Worm (Caenorhabditis elegans): ENCODE measurements around the gene B0554.4.

B0554.4 gene

DNA sequence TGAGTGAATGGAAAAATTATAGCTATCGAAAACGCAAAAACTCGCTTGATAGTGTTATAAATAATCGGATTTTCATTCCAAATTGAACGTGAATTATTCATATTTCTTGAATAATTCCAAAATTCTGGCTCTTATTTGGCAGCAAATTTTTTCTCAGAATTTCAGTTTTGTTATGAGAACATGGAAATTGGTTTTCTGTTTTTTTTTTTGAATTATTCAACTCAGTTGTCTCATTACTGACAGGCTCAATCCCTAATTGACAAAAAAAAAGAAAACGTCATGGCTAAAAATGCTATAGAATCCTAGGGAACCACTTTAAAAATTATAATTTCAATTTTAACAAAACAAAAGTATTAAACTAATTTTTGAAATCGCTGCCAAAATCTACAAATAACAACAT is 20.2 kb downstream of the B0554.4 start, which contains the start of gene srh-35:
srh-35 (minus strand) TSS at position 101 of the 400 bp plus-strand sequence.
- TF ChIP-seq nhr-2 (tag; optimal IDR thresholded peaks at IDR 0.05) (no peak), ham-2 (GFP tag; optimal IDR thresholded peaks at IDR 0.05) (no peak), mab-5 (tag; optimal IDR thresholded peaks at IDR 0.05) (no peak), lin-13 (tag; optimal IDR thresholded peaks at IDR 0.05) (no peak), unc-62 (GFP tag; optimal IDR thresholded peaks at IDR 0.05) (no peak), tbx-8 (GFP tag; optimal IDR thresholded peaks at IDR 0.05) (no peak), blmp-1 (tag; optimal IDR thresholded peaks at IDR 0.05) (no peak)

DNA sequence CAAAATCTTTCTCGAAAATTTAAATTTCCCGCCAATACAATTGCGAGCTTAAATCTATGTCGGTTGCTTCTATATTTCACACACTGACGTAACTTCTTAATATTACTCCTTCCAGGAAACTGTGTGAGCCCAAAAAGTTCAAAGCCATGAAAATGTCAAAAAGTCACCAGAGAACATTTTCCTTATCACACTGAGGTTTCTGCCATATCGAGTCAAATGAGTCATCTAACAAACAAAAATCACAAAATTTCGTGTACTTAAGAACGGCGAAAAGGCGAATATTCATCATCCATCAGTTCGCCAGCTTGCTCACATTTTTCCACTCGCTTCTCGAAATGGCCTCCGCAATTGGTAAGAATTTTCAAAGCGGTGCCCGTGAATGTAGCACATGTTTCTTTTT is 20.7 kb downstream of the B0554.4 start, which contains the start of gene M02H5.8:
M02H5.8 (plus strand) TSS at position 297 of the 400 bp plus-strand sequence.
- no peak for TF ChIP-seq flh-1 (GFP tag; optimal IDR thresholded peaks at IDR 0.05)
- TF ChIP-seq M03D4.4 (tag; optimal IDR thresholded peaks at IDR 0.05), result no peak
- TF ChIP-seq drap-1 (GFP tag; optimal IDR thresholded peaks at IDR 0.05), result no peak
- no peak for TF ChIP-seq snpc-4 (tag; optimal IDR thresholded peaks at IDR 0.05)
- TF ChIP-seq lin-13 (tag; optimal IDR thresholded peaks at IDR 0.05), result no peak
- TF ChIP-seq tbx-8 (GFP tag; optimal IDR thresholded peaks at IDR 0.05), result no peak
- TF ChIP-seq nhr-2 (tag; optimal IDR thresholded peaks at IDR 0.05), result no peak
- no peak for TF ChIP-seq mab-5 (tag; optimal IDR thresholded peaks at IDR 0.05)
- no peak for TF ChIP-seq blmp-1 (tag; optimal IDR thresholded peaks at IDR 0.05)
- no peak for TF ChIP-seq pha-4 (tag; optimal IDR thresholded peaks at IDR 0.05)
- TF ChIP-seq nhr-28 (tag; optimal IDR thresholded peaks at IDR 0.05), result no peak
- no peak for TF ChIP-seq bed-3 (GFP tag; optimal IDR thresholded peaks at IDR 0.05)

DNA sequence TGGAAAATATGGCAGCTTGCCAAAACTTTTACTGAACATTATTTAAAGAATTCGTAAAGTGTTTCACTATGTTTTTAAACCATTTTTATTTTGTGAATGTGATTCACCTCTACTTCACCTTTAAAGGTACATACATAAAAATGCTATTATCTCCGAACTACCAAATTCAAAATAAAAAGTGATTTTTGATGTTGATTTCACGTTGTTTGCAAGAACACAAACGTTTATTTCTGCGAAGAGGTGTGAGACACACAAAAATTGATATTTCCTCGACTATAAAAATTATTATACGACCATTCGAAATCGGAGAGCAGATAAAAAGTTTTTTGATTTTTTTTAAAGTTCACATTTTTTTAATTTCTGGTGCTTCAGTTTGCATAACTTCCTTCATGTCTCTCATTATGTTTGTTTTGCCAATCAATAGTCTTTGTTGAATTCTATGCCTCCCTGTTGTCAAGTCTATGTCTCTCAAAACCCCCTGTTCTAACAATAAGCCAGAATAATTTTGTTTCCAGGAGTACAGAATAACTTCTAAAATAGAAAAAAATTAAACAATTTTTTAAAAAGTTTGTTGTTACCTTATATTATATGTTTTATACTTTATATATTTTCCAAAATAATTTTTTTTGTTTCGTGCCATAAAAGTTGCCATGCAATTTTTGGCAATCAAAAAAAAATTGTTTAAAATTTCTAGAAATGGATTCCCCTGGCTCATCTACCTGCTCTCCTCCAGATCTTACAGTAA is 22.0 kb downstream of the B0554.4 start, which contains the start of gene nhr-123:
nhr-123 (plus strand) TSS at position 695 of the 745 bp plus-strand sequence.
- TF ChIP-seq ham-2 (GFP tag; optimal IDR thresholded peaks at IDR 0.05) (no peak), nhr-237 (tag; optimal IDR thresholded peaks at IDR 0.05) (no peak), cnd-1 (tag; optimal IDR thresholded peaks at IDR 0.05) (no peak), bed-3 (GFP tag; optimal IDR thresholded peaks at IDR 0.05) (no peak), tbx-8 (GFP tag; optimal IDR thresholded peaks at IDR 0.05) (no peak), lsy-2 (tag; optimal IDR thresholded peaks at IDR 0.05) (no peak), ceh-39 (tag; optimal IDR thresholded peaks at IDR 0.05) (no peak), nhr-28 (tag; optimal IDR thresholded peaks at IDR 0.05) (no peak), drap-1 (GFP tag; optimal IDR thresholded peaks at IDR 0.05) (no peak), unc-120 (tag; optimal IDR thresholded peaks at IDR 0.05; ENCODE audit: poor library complexity, severe bottlenecking) (no peak), sptf-1 (tag; optimal IDR thresholded peaks at IDR 0.05) (no peak), nhr-76 (tag; optimal IDR thresholded peaks at IDR 0.05) (no peak), zip-8 (tag; optimal IDR thresholded peaks at IDR 0.05) (no peak), sem-2 (GFP tag; optimal IDR thresholded peaks at IDR 0.05) (no peak), elt-3 (tag; optimal IDR thresholded peaks at IDR 0.05) (no peak), lin-13 (tag; optimal IDR thresholded peaks at IDR 0.05) (no peak)

DNA sequence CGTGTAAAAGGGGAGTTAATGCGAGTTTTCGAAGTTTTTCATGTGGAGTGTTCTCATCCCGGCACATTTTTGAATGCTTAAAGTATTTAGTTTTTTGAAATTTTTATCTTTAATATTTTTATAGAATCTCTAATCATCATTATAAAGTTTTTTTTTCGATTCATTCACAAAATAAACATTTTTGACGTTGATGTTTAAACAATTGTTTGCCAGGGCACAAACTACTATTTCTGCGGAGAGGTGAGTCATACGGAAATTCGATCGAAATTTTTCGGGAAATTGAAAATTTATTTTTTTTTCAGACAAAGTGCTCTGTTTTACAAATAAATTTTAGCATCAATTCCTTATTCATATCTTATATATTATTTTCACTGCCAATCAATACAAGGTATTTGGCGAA is 24.6 kb downstream of the B0554.4 start, which contains the start of gene nhr-98:
nhr-98 (plus strand) TSS at position 301 of the 400 bp plus-strand sequence.
- TF ChIP-seq pha-4 (tag; optimal IDR thresholded peaks at IDR 0.05) (no peak), ceh-43 (GFP tag; optimal IDR thresholded peaks at IDR 0.05) (no peak), mls-2 (tag; optimal IDR thresholded peaks at IDR 0.05) (no peak), nhr-76 (tag; optimal IDR thresholded peaks at IDR 0.05) (no peak), drap-1 (GFP tag; optimal IDR thresholded peaks at IDR 0.05) (no peak), mep-1 (tag; optimal IDR thresholded peaks at IDR 0.05) (no peak), unc-62 (GFP tag; optimal IDR thresholded peaks at IDR 0.05) (no peak), nhr-28 (tag; optimal IDR thresholded peaks at IDR 0.05) (no peak), nhr-237 (tag; optimal IDR thresholded peaks at IDR 0.05) (no peak), nhr-12 (tag; optimal IDR thresholded peaks at IDR 0.05) (no peak), ceh-83 (GFP tag; optimal IDR thresholded peaks at IDR 0.05) (no peak), lsy-2 (tag; optimal IDR thresholded peaks at IDR 0.05) (no peak), ham-2 (GFP tag; optimal IDR thresholded peaks at IDR 0.05) (no peak), flh-1 (GFP tag; optimal IDR thresholded peaks at IDR 0.05) (no peak), unc-120 (tag; optimal IDR thresholded peaks at IDR 0.05; ENCODE audit: poor library complexity, severe bottlenecking) (no peak)

DNA sequence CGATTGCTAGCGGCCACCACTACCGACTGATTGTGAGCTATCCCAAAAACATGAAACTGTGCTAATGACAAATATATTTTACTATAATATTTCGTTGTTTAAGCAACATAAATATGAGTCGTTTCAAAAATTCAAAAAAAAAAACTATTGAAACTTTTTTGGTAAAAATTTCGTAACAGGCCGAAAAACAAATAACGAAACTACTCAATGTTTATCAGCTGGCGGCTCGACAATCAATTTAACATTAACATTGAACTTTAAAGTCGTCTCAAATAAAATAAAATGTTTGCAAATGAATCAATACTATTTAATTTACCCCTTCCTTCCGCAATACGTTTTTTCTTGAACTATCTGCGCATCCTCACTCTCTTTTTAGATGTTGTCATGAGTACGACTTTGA is 28.9 kb downstream of the B0554.4 start:
- no peak for TF ChIP-seq nhr-12 (tag; optimal IDR thresholded peaks at IDR 0.05)
- TF ChIP-seq drap-1 (GFP tag; optimal IDR thresholded peaks at IDR 0.05), result no peak
- no peak for TF ChIP-seq ces-1 (GFP tag; optimal IDR thresholded peaks at IDR 0.05)
- TF ChIP-seq ztf-11 (tag; optimal IDR thresholded peaks at IDR 0.05), result no peak
- no peak for TF ChIP-seq mep-1 (tag; optimal IDR thresholded peaks at IDR 0.05)
- no peak for TF ChIP-seq flh-1 (GFP tag; optimal IDR thresholded peaks at IDR 0.05)
- TF ChIP-seq lin-32 (GFP tag; optimal IDR thresholded peaks at IDR 0.05), result no peak
- TF ChIP-seq cnd-1 (tag; optimal IDR thresholded peaks at IDR 0.05), result no peak
- TF ChIP-seq ceh-83 (GFP tag; optimal IDR thresholded peaks at IDR 0.05), result no peak
- no peak for TF ChIP-seq lsy-2 (tag; optimal IDR thresholded peaks at IDR 0.05)
- no peak for TF ChIP-seq blmp-1 (tag; optimal IDR thresholded peaks at IDR 0.05)
- no peak for TF ChIP-seq ceh-39 (tag; optimal IDR thresholded peaks at IDR 0.05)
- TF ChIP-seq elt-1 (tag; optimal IDR thresholded peaks at IDR 0.05; ENCODE audit: borderline replicate concordance, insufficient read depth), result no peak
- no peak for TF ChIP-seq elt-3 (tag; optimal IDR thresholded peaks at IDR 0.05)

Measured in whole organism, mixed stage, embryonic.